Fruit fly (Drosophila melanogaster) S2 (cell line): ENCODE data around the gene heix.

Experiments used
- CG8478 ChIP-seq: fragments of >200 bp; optimal IDR thresholded peaks from 2 replicates; lab custom pipeline; 2018
- CTCF ChIP-seq, 2 experiments: fragments of >200 bp; optimal IDR thresholded peaks; 2 replicates each; lab custom pipeline; 2018

Gene heix

DNA sequence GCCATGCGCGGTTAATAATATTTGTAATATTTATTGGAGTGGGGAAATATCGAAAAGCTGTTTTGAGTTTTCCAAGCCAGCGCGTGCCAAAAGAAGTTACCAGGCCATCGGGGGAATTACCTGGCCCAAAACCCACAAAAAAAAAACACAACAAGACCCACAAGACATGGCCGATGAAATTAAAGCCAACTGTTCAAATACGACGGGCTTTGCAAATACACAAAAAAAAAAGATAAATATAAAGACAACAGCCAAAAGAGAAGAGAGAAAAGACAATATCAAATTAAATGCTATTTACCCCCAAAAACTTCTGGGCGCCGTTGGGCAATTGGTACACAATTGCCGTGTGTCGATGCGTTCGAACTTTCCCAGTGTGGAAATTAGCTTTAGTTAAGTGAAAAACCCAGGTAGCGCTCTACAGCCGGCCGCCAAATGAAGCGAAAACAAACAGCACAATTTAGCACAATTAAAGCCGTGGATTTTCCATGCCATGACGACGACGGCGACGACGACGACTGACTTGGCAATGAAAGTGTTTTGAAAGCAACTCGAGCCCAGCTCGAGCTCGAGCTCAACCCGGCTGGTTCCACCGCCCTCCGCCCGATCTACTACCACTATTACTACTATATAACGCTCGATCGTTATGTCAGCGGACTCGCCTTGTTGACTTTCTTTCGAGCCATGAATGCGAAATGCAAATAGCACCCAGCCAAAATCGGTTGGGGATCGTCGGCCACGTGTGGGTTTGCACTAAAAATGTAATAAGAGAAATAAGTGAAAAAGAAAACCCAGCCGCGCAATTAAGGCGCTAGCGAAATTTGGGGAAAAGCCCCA is 18.3 kb upstream of the heix start:
- no peak for TF ChIP-seq CG8478 (lab: Kevin White, UChicago)
- no peak for TF ChIP-seq CTCF (optimal IDR thresholded peaks at IDR 0.05; lab: Kevin White, UChicago)

DNA sequence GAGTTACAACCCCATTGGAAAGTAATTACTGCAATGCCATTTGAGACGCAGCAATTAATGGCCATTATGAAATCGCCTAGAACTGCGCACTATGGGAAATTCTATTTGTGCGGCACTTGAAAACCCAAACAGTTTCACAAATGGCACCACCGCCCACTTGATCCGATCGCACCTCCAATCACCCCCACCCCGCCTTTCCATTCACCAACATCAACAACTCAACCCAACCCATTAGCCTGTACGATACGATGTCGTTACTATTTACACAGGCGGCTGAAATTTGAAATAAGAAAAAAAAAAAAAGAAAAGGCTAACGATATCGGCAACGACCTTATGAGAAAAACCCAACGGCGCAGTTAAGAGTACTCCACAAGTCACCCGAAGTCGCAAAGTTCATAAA is 17.5 kb upstream of the heix start:
- TF ChIP-seq CTCF (optimal IDR thresholded peaks at IDR 0.05; lab: Kevin White, UChicago): no peak
- TF ChIP-seq CG8478 (lab: Kevin White, UChicago): no peak

DNA sequence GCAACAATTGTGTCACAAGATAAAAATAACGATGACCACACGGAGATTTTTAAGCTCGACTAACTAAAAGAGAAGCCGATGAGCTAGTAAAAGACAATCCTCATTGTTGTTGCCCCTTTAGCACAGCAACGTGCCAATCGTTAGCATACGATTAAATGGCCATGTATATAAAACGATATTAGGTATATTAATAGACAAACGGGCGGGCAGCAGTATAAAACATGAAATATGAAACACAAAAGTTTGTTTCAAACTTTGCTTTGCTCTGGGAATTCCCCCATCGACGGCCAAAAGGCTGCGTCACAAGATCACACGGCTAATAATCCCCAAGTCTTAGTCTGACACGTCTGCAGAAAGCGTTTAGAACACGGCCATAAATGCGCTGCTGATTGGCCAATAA is 16.8 kb upstream of the heix start:
- TF ChIP-seq CTCF (optimal IDR thresholded peaks at IDR 0.05; lab: Kevin White, UChicago) (no peak), CG8478 (lab: Kevin White, UChicago) (no peak)

DNA sequence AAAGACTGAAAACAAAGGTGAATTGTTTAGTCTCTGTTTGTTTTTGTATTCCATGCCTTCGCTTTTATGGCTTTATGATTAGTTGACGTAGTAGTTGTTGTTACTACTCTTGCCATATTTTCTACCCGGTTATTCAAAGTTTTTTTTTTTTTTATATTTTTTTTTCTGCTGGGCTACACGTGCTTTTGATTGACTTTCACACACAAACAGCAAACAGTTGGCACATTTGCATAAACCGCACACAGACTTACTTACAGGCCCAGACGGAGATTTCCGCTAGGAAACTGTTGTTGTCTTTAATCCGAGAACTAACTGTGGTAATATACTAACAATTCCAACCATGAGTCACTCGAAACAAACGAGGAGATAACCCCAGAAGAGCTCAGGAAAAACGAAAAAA is 16.2 kb upstream of the heix start:
- TF ChIP-seq CTCF (optimal IDR thresholded peaks at IDR 0.05; lab: Kevin White, UChicago): no peak
- no peak for TF ChIP-seq CG8478 (lab: Kevin White, UChicago)

DNA sequence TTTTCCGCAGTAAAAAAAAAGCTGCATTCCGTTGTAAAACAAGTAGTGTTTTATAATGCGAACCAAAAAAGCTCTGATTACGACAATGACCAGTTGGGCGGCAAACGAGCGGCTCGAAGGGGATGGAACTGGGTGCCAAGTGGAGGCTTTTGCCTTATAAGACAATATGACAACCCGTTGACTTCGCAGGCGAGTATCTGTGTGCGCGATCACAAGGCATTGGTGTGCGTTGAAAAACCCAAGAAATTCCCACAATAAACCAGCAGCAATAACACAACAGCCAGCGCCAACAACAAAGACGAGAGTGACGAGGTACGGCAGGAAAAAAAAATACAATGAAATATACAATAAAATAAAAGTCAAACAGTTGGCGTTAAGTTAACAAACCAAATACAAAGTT is 15.4 kb upstream of the heix start:
- TF ChIP-seq CTCF (optimal IDR thresholded peaks at IDR 0.05; lab: Kevin White, UChicago): no peak
- TF ChIP-seq CG8478 (lab: Kevin White, UChicago): no peak

DNA sequence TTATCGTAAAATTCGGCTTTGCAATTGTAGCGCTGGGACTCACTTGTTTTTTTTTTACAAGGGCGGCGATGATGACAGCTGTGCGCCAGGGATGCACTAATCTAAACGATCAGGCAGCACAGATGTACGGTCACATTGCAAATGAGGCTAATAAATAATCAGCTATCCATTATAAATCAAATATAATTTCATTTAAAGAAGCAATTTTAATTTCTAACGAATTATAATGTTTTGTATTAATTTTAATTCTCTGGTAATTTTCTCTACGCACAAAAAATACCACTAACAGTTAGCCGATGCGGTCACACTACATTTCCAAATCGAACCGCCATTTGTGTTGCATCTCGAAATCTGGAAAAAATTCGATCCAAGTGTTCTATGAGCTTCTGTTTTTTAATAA is 11.0 kb upstream of the heix start, which contains the start of the genes cni and fzy:
cni (minus strand) TSS at position 79 of the 400 bp plus-strand sequence.
fzy (plus strand) TSS at position 309 of the 400 bp plus-strand sequence.
- TF ChIP-seq CG8478 (lab: Kevin White, UChicago): no peak
- TF ChIP-seq CTCF (optimal IDR thresholded peaks at IDR 0.05; lab: Kevin White, UChicago): peak in 1 of 2 experiments; percentile 6

DNA sequence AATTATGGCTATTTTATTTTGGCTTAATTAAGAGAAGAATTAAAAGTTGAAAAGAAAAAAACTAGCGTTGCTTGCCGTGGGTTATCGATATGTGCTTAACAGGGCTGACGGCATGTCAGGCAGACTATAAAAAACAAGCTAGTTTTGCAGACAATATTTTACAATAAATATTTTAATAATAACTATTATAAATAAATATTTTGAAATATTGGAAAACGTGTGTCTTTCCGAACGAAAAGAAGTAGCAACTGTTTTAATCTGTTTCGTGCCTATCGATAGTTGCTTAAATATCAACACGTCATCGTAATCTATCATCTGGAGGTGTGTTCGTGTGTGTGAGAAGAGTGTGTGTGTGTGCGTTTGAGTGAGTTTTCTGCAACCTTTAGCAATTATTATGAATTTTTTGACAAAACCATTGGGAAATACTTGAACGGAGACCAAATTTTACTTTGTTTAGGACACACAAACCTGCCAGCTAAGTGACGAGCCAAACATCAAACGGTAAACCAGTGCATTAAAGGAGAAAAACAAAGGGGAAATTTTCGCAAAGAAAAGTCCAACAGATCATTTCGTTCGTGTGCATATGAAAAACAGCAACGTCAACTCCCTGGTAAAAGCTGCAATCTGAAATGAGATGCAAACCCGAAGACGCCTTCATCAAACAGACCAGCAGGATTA is 7.5 kb upstream of the heix start, which contains the start of the genes CG5861 and Syx5:
CG5861 (minus strand) TSS at position 273 of the 678 bp plus-strand sequence.
Syx5 (plus strand) TSS at position 321 of the 678 bp plus-strand sequence.
- TF ChIP-seq CG8478 (lab: Kevin White, UChicago) (no peak), CTCF (optimal IDR thresholded peaks at IDR 0.05; lab: Kevin White, UChicago) (no peak)

DNA sequence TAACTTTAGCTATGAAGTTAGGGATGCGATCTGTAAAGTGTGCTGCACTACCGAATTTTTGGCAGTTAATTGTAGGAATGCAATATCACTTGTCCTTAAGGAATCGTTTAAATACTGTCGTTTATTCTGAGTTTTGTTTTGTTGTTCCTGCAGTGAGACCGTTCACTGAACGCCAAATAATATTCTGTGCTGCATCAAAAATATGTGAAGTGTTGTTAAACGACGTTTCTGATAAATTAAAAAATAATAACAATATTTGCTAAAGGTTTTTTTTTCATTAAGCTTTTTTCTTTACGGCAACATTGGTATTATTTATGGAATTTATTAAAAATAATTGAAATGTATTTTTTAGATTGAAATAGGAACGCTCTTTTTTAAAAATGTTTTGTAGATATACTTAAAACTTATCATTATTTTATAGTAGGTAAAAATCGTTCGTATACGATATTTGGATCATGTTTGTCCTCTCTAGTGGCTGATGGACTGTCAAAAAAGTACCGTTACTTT is 3.2 kb upstream of the heix start, which contains the start of gene GMF:
GMF (minus strand) TSS at position 182 of the 507 bp plus-strand sequence.
- TF ChIP-seq CTCF (optimal IDR thresholded peaks at IDR 0.05; lab: Kevin White, UChicago) (peak in 1 of 2 experiments; percentile 18), CG8478 (lab: Kevin White, UChicago) (no peak)

DNA sequence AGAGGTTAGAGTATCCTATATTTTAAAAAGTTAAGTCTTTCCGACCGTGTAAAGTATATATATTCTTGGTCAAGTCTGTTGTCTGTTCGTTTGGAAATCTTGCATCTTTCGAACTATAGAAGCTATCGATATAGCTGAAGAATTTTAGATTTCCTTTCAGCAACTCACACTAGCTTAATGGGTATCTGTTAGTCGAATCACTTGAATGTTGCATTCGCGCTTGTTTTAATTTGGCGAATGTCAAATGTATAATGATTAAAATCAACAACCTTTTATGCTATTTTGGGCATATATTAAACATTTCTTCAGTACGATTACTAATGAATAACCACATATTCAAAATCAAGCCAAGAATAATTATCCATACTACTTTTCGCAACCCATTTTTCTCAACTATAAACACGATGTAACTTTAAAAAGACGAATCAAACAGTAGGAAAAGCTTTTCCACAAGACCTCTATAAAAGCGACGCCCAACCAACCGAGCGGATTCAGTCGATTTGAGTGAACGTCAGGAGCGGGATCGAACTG is 5.9 kb downstream of the heix start, which contains the start of gene Cyp303a1:
Cyp303a1 (plus strand) TSS at position 481 of the 531 bp plus-strand sequence.
- TF ChIP-seq CTCF (optimal IDR thresholded peaks at IDR 0.05; lab: Kevin White, UChicago) (no peak), CG8478 (lab: Kevin White, UChicago) (no peak)

DNA sequence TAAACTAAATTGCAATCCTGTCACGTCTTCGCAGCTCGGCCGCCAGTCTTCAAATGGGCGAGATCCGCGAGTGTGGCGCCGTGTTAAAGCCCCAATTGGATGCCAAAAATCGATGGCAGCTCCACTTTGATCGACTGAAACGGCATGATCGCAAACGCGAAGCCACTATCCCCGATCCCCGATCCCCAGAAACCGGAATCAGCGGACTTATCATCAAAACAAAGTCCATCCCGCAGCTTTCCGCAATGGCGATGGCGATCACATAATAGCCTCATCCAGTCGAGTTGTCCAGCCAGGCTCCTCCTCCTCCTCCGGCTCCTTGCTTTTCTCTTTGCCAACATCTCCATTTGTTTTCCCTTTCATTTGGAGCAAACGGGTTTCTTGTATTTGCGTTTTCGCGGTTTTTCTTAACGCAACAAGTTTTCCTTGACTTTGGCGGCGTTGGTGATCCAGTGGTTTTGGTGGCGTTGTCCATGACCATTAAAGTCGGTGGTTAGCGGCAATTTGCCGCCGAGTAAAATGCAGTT is 6.6 kb downstream of the heix start, which contains the start of gene CG13258:
CG13258 (minus strand) TSS at position 51 of the 527 bp plus-strand sequence.
- TF ChIP-seq CG8478 (lab: Kevin White, UChicago) (no peak), CTCF (optimal IDR thresholded peaks at IDR 0.05; lab: Kevin White, UChicago) (no peak)

DNA sequence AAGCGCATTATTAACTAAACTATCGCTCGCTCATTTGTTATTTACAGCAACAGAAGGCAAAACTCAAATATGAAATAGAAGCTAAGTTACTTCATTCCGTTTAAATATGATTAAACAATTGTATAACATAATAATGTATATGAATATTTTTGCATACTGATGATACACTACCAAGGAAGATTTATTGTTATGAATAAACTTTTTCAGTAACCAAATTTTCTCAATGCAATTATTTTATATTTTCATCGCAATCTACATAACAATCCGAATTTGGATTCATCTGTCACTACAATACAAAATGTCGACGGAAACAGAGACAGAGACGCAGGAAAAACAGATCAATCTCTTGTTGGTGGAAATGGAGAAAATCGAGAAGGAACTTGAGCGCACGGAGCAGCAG is 8.7 kb downstream of the heix start, which contains the start of gene CG17329:
CG17329 (plus strand) TSS at position 301 of the 400 bp plus-strand sequence.
- TF ChIP-seq CG8478 (lab: Kevin White, UChicago) (no peak), CTCF (optimal IDR thresholded peaks at IDR 0.05; lab: Kevin White, UChicago) (no peak)

DNA sequence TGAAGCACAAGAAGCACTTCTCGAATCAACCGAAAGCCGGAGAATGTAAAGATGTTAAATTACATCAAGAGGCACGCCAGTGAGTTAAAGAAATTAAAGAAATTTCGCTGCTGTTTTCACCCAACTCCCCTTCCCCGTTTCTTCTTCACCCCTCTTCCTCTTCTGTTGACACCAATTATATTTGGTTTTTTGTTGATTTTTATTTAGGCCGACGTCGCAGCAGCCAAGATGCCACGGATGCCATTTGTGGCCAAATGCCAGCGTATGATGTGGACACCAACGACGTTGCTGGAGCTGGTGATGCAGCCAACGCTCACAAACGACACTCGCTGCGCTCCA is 11.3 kb downstream of the heix start:
- TF ChIP-seq CG8478 (lab: Kevin White, UChicago) (no peak), CTCF (optimal IDR thresholded peaks at IDR 0.05; lab: Kevin White, UChicago) (no peak)

DNA sequence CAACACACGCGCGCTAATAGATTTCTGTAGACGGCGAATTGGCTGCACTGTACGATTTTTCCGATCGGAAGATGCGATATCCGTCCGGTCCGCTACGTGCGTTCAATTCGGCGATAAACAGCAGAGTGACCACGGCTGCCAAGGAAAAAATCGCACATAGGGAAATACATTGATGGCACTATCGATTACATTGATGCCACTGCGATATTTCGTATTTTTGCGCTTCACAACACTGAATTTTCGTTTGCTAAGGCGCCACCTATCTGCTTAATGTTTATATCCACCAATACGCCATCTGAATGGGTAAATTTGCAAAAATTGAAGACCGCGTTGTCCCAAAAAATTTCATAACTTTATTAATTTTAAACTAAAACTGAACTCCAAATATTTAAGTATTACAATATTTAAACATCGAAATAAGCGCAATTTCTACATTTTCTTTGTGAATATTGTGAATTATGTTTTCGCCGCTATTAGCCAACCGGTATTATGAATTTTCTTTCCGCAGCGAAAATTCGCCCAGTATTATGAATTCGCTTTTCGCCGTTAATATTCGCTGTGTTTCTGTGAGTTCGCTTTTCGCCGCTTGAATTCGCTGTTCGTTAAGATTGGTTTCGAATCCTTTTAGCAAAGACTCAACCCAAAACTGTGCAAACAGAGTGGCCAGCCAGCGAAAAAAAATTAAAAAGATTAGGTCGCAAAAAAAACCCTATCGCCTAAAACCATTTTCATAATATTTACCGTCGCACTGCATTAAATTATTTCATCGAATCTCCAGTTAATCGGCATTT is 11.9 kb downstream of the heix start, which contains the start of the genes crp and pkaap:
crp (minus strand) TSS at position 129 of the 791 bp plus-strand sequence.
pkaap (plus strand) TSS at position 689 of the 791 bp plus-strand sequence.
- TF ChIP-seq CTCF (optimal IDR thresholded peaks at IDR 0.05; lab: Kevin White, UChicago): peak; percentile 98
- no peak for TF ChIP-seq CG8478 (lab: Kevin White, UChicago)
